Fruit fly (Drosophila melanogaster): ENCODE data around the gene mei-P26.

The mei-P26 gene

dm6 chrX:9191357-9191756, 28.3 kb downstream of the mei-P26 start, which contains the start of gene CG12057:
TSS of gene CG12057 (plus strand) at chrX:9191657.
- TF ChIP-seq EcR (GFP tag; optimal IDR thresholded peaks at IDR 0.05): no peak
- TF ChIP-seq psq (optimal IDR thresholded peaks at IDR 0.05): no peak
- no peak for TF ChIP-seq pan (optimal IDR thresholded peaks at IDR 0.05)
- no peak for TF ChIP-seq CG8478 (optimal IDR thresholded peaks at IDR 0.05)
- no peak for TF ChIP-seq Dll (optimal IDR thresholded peaks at IDR 0.05)
- TF ChIP-seq usp (GFP tag; optimal IDR thresholded peaks at IDR 0.05): no peak

- no peak for TF ChIP-seq CG8478 (optimal IDR thresholded peaks at IDR 0.05)
- TF ChIP-seq EcR (GFP tag; optimal IDR thresholded peaks at IDR 0.05): no peak
- no peak for TF ChIP-seq pan (optimal IDR thresholded peaks at IDR 0.05)
- TF ChIP-seq Dll (optimal IDR thresholded peaks at IDR 0.05): no peak
- TF ChIP-seq usp (GFP tag; optimal IDR thresholded peaks at IDR 0.05): no peak
- no peak for TF ChIP-seq psq (optimal IDR thresholded peaks at IDR 0.05)
Observed at dm6 chrX:9192429-9192828, 29.4 kb downstream of the mei-P26 start, which contains the start of gene CG12056. TSS of gene CG12056 (plus strand) at chrX:9192669.

- no peak for TF ChIP-seq pan (optimal IDR thresholded peaks at IDR 0.05)
- TF ChIP-seq EcR (GFP tag; optimal IDR thresholded peaks at IDR 0.05): no peak
- no peak for TF ChIP-seq usp (GFP tag; optimal IDR thresholded peaks at IDR 0.05)
- no peak for TF ChIP-seq Dll (optimal IDR thresholded peaks at IDR 0.05)
- no peak for TF ChIP-seq CG8478 (optimal IDR thresholded peaks at IDR 0.05)
- TF ChIP-seq psq (optimal IDR thresholded peaks at IDR 0.05): no peak
Observed at dm6 chrX:9193604-9194003, 30.5 kb downstream of the mei-P26 start, which contains the start of gene CG12106. TSS of gene CG12106 (plus strand) at chrX:9193898.

- TF ChIP-seq psq (optimal IDR thresholded peaks at IDR 0.05) (no peak), CG8478 (optimal IDR thresholded peaks at IDR 0.05) (no peak), EcR (GFP tag; optimal IDR thresholded peaks at IDR 0.05) (no peak), pan (optimal IDR thresholded peaks at IDR 0.05) (no peak), Dll (optimal IDR thresholded peaks at IDR 0.05) (no peak), usp (GFP tag; optimal IDR thresholded peaks at IDR 0.05) (no peak)
Observed at dm6 chrX:9195311-9195710, 32.3 kb downstream of the mei-P26 start.

- no peak for TF ChIP-seq CG8478 (optimal IDR thresholded peaks at IDR 0.05)
- no peak for TF ChIP-seq EcR (GFP tag; optimal IDR thresholded peaks at IDR 0.05)
- TF ChIP-seq psq (optimal IDR thresholded peaks at IDR 0.05): no peak
- TF ChIP-seq pan (optimal IDR thresholded peaks at IDR 0.05): no peak
- TF ChIP-seq usp (GFP tag; optimal IDR thresholded peaks at IDR 0.05): no peak
- TF ChIP-seq Dll (optimal IDR thresholded peaks at IDR 0.05): no peak
Observed at dm6 chrX:9196362-9196761, 33.3 kb downstream of the mei-P26 start, which contains the start of gene CG12118. TSS of gene CG12118 (minus strand) at chrX:9196414.

- TF ChIP-seq Dll (optimal IDR thresholded peaks at IDR 0.05) (no peak), psq (optimal IDR thresholded peaks at IDR 0.05) (no peak), usp (GFP tag; optimal IDR thresholded peaks at IDR 0.05) (no peak), CG8478 (optimal IDR thresholded peaks at IDR 0.05) (no peak), pan (optimal IDR thresholded peaks at IDR 0.05) (no peak), EcR (GFP tag; optimal IDR thresholded peaks at IDR 0.05) (no peak)
Observed at dm6 chrX:9200234-9200633, 37.2 kb downstream of the mei-P26 start.

dm6 chrX:9201080-9201479, 38.0 kb downstream of the mei-P26 start:
- TF ChIP-seq pan (optimal IDR thresholded peaks at IDR 0.05): no peak
- no peak for TF ChIP-seq EcR (GFP tag; optimal IDR thresholded peaks at IDR 0.05)
- TF ChIP-seq psq (optimal IDR thresholded peaks at IDR 0.05): no peak
- no peak for TF ChIP-seq usp (GFP tag; optimal IDR thresholded peaks at IDR 0.05)
- TF ChIP-seq CG8478 (optimal IDR thresholded peaks at IDR 0.05): no peak
- no peak for TF ChIP-seq Dll (optimal IDR thresholded peaks at IDR 0.05)

dm6 chrX:9201866-9202681, 39.0 kb downstream of the mei-P26 start:
- no peak for TF ChIP-seq CG8478 (optimal IDR thresholded peaks at IDR 0.05)
- no peak for TF ChIP-seq EcR (GFP tag; optimal IDR thresholded peaks at IDR 0.05)
- TF ChIP-seq usp (GFP tag; optimal IDR thresholded peaks at IDR 0.05): no peak
- no peak for TF ChIP-seq pan (optimal IDR thresholded peaks at IDR 0.05)

dm6 chrX:9210787-9211186, 47.7 kb downstream of the mei-P26 start, which contains the start of gene SmydA-9:
TSS of gene SmydA-9 (minus strand) at chrX:9210887.
- TF ChIP-seq Dll (optimal IDR thresholded peaks at IDR 0.05): no peak
- no peak for TF ChIP-seq EcR (GFP tag; optimal IDR thresholded peaks at IDR 0.05)
- no peak for TF ChIP-seq usp (GFP tag; optimal IDR thresholded peaks at IDR 0.05)
- TF ChIP-seq psq (optimal IDR thresholded peaks at IDR 0.05): no peak
- TF ChIP-seq pan (optimal IDR thresholded peaks at IDR 0.05): no peak
- TF ChIP-seq CG8478 (optimal IDR thresholded peaks at IDR 0.05): no peak

dm6 chrX:9214576-9214975, 51.5 kb downstream of the mei-P26 start, which contains the start of gene Obp8a:
TSS of gene Obp8a (plus strand) at chrX:9214876.
- TF ChIP-seq Dll (optimal IDR thresholded peaks at IDR 0.05) (no peak), usp (GFP tag; optimal IDR thresholded peaks at IDR 0.05) (no peak), pan (optimal IDR thresholded peaks at IDR 0.05) (no peak), EcR (GFP tag; optimal IDR thresholded peaks at IDR 0.05) (no peak), psq (optimal IDR thresholded peaks at IDR 0.05) (no peak)

- no peak for TF ChIP-seq psq (optimal IDR thresholded peaks at IDR 0.05)
- TF ChIP-seq pan (optimal IDR thresholded peaks at IDR 0.05): no peak
- no peak for TF ChIP-seq CG8478 (optimal IDR thresholded peaks at IDR 0.05)
- TF ChIP-seq Dll (optimal IDR thresholded peaks at IDR 0.05): no peak
- TF ChIP-seq usp (GFP tag; optimal IDR thresholded peaks at IDR 0.05): no peak
- TF ChIP-seq EcR (GFP tag; optimal IDR thresholded peaks at IDR 0.05): no peak
Observed at dm6 chrX:9215485-9215884, 52.4 kb downstream of the mei-P26 start, which contains the start of gene CG15368. TSS of gene CG15368 (plus strand) at chrX:9215785.

- TF ChIP-seq pan (optimal IDR thresholded peaks at IDR 0.05): no peak
- no peak for TF ChIP-seq Dll (optimal IDR thresholded peaks at IDR 0.05)
- TF ChIP-seq psq (optimal IDR thresholded peaks at IDR 0.05): no peak
- TF ChIP-seq usp (GFP tag; optimal IDR thresholded peaks at IDR 0.05): no peak
- TF ChIP-seq CG8478 (optimal IDR thresholded peaks at IDR 0.05): no peak
- TF ChIP-seq EcR (GFP tag; optimal IDR thresholded peaks at IDR 0.05): no peak
Observed at dm6 chrX:9216572-9216971, 53.5 kb downstream of the mei-P26 start, which contains the start of gene CG15369. TSS of gene CG15369 (plus strand) at chrX:9216872.
